Worm (Caenorhabditis elegans): Measurements from ENCODE around the gene T09E8.4.

The T09E8.4 gene

ce11 chrV:13184137-13184536 is at the start of gene T09E8.4:
Gene T09E8.4, minus strand, starts transcription at chrV:13184237.
- no peak for TF ChIP-seq ceh-9 (tag; optimal IDR thresholded peaks at IDR 0.05)
- TF ChIP-seq nhr-237 (tag; optimal IDR thresholded peaks at IDR 0.05): no peak
- TF ChIP-seq nhr-77 (tag; optimal IDR thresholded peaks at IDR 0.05): no peak
- TF ChIP-seq hmg-11 (tag; optimal IDR thresholded peaks at IDR 0.05): no peak
- no peak for TF ChIP-seq ZK546.5 (tag; optimal IDR thresholded peaks at IDR 0.05)
- TF ChIP-seq lin-39 (tag; optimal IDR thresholded peaks at IDR 0.05): no peak
- no peak for TF ChIP-seq nhr-11 (tag; optimal IDR thresholded peaks at IDR 0.05)
- TF ChIP-seq eor-1 (tag; optimal IDR thresholded peaks at IDR 0.05): no peak
- no peak for TF ChIP-seq nfya-1 (tag; optimal IDR thresholded peaks at IDR 0.05; ENCODE audit: insufficient read depth)
- no peak for TF ChIP-seq R02D3.7 (tag; optimal IDR thresholded peaks at IDR 0.05)
- no peak for TF ChIP-seq unc-39 (tag; optimal IDR thresholded peaks at IDR 0.05)
- TF ChIP-seq elt-3 (tag; optimal IDR thresholded peaks at IDR 0.05): no peak
- TF ChIP-seq unc-62 (GFP tag; optimal IDR thresholded peaks at IDR 0.05): no peak
- TF ChIP-seq ceh-82 (tag; optimal IDR thresholded peaks at IDR 0.05): no peak
- TF ChIP-seq ceh-28 (tag; optimal IDR thresholded peaks at IDR 0.05): no peak
- TF ChIP-seq nhr-67 (tag; optimal IDR thresholded peaks at IDR 0.05): no peak
- TF ChIP-seq nhr-43 (tag; optimal IDR thresholded peaks at IDR 0.05; ENCODE audit: poor library complexity, severe bottlenecking): no peak
- no peak for TF ChIP-seq ztf-4 (tag; optimal IDR thresholded peaks at IDR 0.05)
- no peak for TF ChIP-seq ztf-11 (tag; optimal IDR thresholded peaks at IDR 0.05)

- TF ChIP-seq ceh-16 (tag; optimal IDR thresholded peaks at IDR 0.05) (no peak), ceh-82 (tag; optimal IDR thresholded peaks at IDR 0.05) (no peak)
Observed at ce11 chrV:13229538-13229937, 45.5 kb upstream of the T09E8.4 start.

- TF ChIP-seq elt-2 (tag; optimal IDR thresholded peaks at IDR 0.05): no peak
- TF ChIP-seq unc-39 (tag; optimal IDR thresholded peaks at IDR 0.05): no peak
- no peak for TF ChIP-seq nhr-77 (tag; optimal IDR thresholded peaks at IDR 0.05)
- TF ChIP-seq nhr-43 (tag; optimal IDR thresholded peaks at IDR 0.05; ENCODE audit: poor library complexity, severe bottlenecking): no peak
- no peak for TF ChIP-seq zag-1 (tag; optimal IDR thresholded peaks at IDR 0.05)
- TF ChIP-seq fkh-10 (GFP tag; optimal IDR thresholded peaks at IDR 0.05): peak; percentile 54
- no peak for TF ChIP-seq ztf-4 (tag; optimal IDR thresholded peaks at IDR 0.05)
Observed at ce11 chrV:13221066-13221465, 37.0 kb upstream of the T09E8.4 start.

- TF ChIP-seq ztf-4 (tag; optimal IDR thresholded peaks at IDR 0.05) (no peak), mml-1 (tag; optimal IDR thresholded peaks at IDR 0.05) (peak; percentile 61), pqm-1 (tag; optimal IDR thresholded peaks at IDR 0.05) (peak; percentile 99), ceh-9 (tag; optimal IDR thresholded peaks at IDR 0.05) (no peak), nhr-28 (tag; optimal IDR thresholded peaks at IDR 0.05) (no peak), nhr-77 (tag; optimal IDR thresholded peaks at IDR 0.05) (no peak), daf-12 (tag; optimal IDR thresholded peaks at IDR 0.05) (no peak), jun-1 (tag; optimal IDR thresholded peaks at IDR 0.05) (peak; percentile 90), elt-2 (tag; optimal IDR thresholded peaks at IDR 0.05) (peak; percentile 99)
Observed at ce11 chrV:13212584-13212983, 28.5 kb upstream of the T09E8.4 start.

- TF ChIP-seq daf-12 (tag; optimal IDR thresholded peaks at IDR 0.05): no peak
- TF ChIP-seq pqm-1 (tag; optimal IDR thresholded peaks at IDR 0.05): no peak
- TF ChIP-seq R02D3.7 (tag; optimal IDR thresholded peaks at IDR 0.05): no peak
- TF ChIP-seq ceh-82 (tag; optimal IDR thresholded peaks at IDR 0.05): no peak
- TF ChIP-seq pha-4 (tag; optimal IDR thresholded peaks at IDR 0.05): no peak
- TF ChIP-seq lin-15B (tag; optimal IDR thresholded peaks at IDR 0.05): no peak
- TF ChIP-seq sea-2 (GFP tag; optimal IDR thresholded peaks at IDR 0.05): no peak
- no peak for TF ChIP-seq egl-27 (tag; optimal IDR thresholded peaks at IDR 0.05)
- no peak for TF ChIP-seq snpc-4 (tag; optimal IDR thresholded peaks at IDR 0.05)
- no peak for TF ChIP-seq skn-1 (tag; optimal IDR thresholded peaks at IDR 0.05)
- TF ChIP-seq nhr-11 (tag; optimal IDR thresholded peaks at IDR 0.05): no peak
- TF ChIP-seq unc-39 (tag; optimal IDR thresholded peaks at IDR 0.05): no peak
- TF ChIP-seq ama-1 (optimal IDR thresholded peaks at IDR 0.05): no peak
- TF ChIP-seq egl-5 (tag; optimal IDR thresholded peaks at IDR 0.05): no peak
- no peak for TF ChIP-seq lsy-12 (tag; optimal IDR thresholded peaks at IDR 0.05)
Observed at ce11 chrV:13209567-13209966, 25.5 kb upstream of the T09E8.4 start, which contains the start of gene F57B1.6. Gene F57B1.6, plus strand, starts transcription at chrV:13209645.

Measured in whole organism, L3 larva.